Worm (Caenorhabditis elegans) whole organism, late embryonic: Measurements from ENCODE around the gene unc-43.
A peak's percentile ranks its signal among the peaks of the same experiment; 100 is the strongest.

ENCODE experiments used
- C38D4.7 ChIP-seq: fragments of 200-800 bp; sonication (Bioruptor generic); optimal IDR thresholded peaks from 2 replicates; lab custom pipeline; 2018; ENCODE audit warnings: mild to moderate bottlenecking, missing genetic modification characterization, moderate library complexity, missing compliant biosample characterization
- F13H6.1 ChIP-seq: sonication (generic microtip); optimal IDR thresholded peaks from 2 replicates; lab custom pipeline; 2016; ENCODE audit warnings: missing genetic modification characterization, missing compliant biosample characterization
- K09A11.1 ChIP-seq: sonication (generic microtip); optimal IDR thresholded peaks from 2 replicates; lab custom pipeline; 2017; ENCODE audit warnings: antibody characterized with exemption, mild to moderate bottlenecking, missing genetic modification characterization, missing compliant biosample characterization; ENCODE audit not compliant: insufficient read depth
- Y22D7AL.16 ChIP-seq: sonication (generic microtip); optimal IDR thresholded peaks from 2 replicates; lab custom pipeline; 2016; ENCODE audit warnings: missing genetic modification characterization, missing compliant biosample characterization
- ahr-1 ChIP-seq: sonication (generic microtip); optimal IDR thresholded peaks from 2 replicates; lab custom pipeline; 2016; ENCODE audit warnings: missing genetic modification characterization, missing compliant biosample characterization
- ceh-18 ChIP-seq: sonication (generic microtip); optimal IDR thresholded peaks from 2 replicates; lab custom pipeline; 2016; ENCODE audit warnings: missing genetic modification characterization, missing compliant biosample characterization
- ceh-2 ChIP-seq: sonication (generic microtip); optimal IDR thresholded peaks from 2 replicates; lab custom pipeline; 2016; ENCODE audit warnings: missing genotype, missing genetic modification characterization, missing compliant biosample characterization
- ceh-22 ChIP-seq: sonication (generic microtip); optimal IDR thresholded peaks from 2 replicates; lab custom pipeline; 2017; ENCODE audit warnings: missing biosample characterization, missing genetic modification characterization
- ceh-24 ChIP-seq: sonication (generic microtip); optimal IDR thresholded peaks from 2 replicates; lab custom pipeline; 2016; ENCODE audit warnings: mild to moderate bottlenecking, missing genetic modification characterization, missing compliant biosample characterization
- ceh-30 ChIP-seq: fragments of 150-350 bp; optimal IDR thresholded peaks from 2 replicates; lab custom pipeline; 2014; ENCODE audit warnings: missing biosample characterization, missing genetic modification characterization
- ceh-31 ChIP-seq: sonication (generic microtip); optimal IDR thresholded peaks from 2 replicates; lab custom pipeline; 2016; ENCODE audit warnings: missing genetic modification characterization, missing compliant biosample characterization
- ceh-34 ChIP-seq: sonication (generic microtip); optimal IDR thresholded peaks from 2 replicates; lab custom pipeline; 2016; ENCODE audit warnings: mild to moderate bottlenecking, missing genetic modification characterization, missing compliant biosample characterization
- ceh-9 ChIP-seq: sonication (generic microtip); optimal IDR thresholded peaks from 2 replicates; lab custom pipeline; 2016; ENCODE audit warnings: mild to moderate bottlenecking, missing genetic modification characterization, inconsistent platforms, missing compliant biosample characterization
- dmd-4 ChIP-seq: sonication (generic microtip); optimal IDR thresholded peaks from 2 replicates; lab custom pipeline; 2016; ENCODE audit warnings: borderline replicate concordance, missing genetic modification characterization, missing compliant biosample characterization
- dve-1 ChIP-seq: sonication (generic microtip); optimal IDR thresholded peaks from 2 replicates; lab custom pipeline; 2017; ENCODE audit warnings: antibody characterized with exemption, mild to moderate bottlenecking, missing genetic modification characterization, missing compliant biosample characterization
- elt-2 ChIP-seq: sonication (generic microtip); optimal IDR thresholded peaks from 2 replicates; lab custom pipeline; 2016; ENCODE audit warnings: missing genetic modification reagents, missing genetic modification characterization, missing compliant biosample characterization
- fax-1 ChIP-seq: sonication (generic microtip); optimal IDR thresholded peaks from 2 replicates; lab custom pipeline; 2016; ENCODE audit warnings: missing genotype, missing genetic modification characterization, missing compliant biosample characterization
- fkh-6 ChIP-seq: sonication (generic microtip); optimal IDR thresholded peaks from 2 replicates; lab custom pipeline; 2016; ENCODE audit warnings: missing genetic modification characterization, missing compliant biosample characterization
- gmeb-2 ChIP-seq: sonication (generic microtip); optimal IDR thresholded peaks from 2 replicates; lab custom pipeline; 2016; ENCODE audit warnings: missing genetic modification characterization, inconsistent platforms, missing compliant biosample characterization
- hlh-15 ChIP-seq: sonication (generic microtip); optimal IDR thresholded peaks from 2 replicates; lab custom pipeline; 2016; ENCODE audit warnings: missing genetic modification characterization, missing compliant biosample characterization
- hlh-30 ChIP-seq: sonication (generic microtip); optimal IDR thresholded peaks from 2 replicates; lab custom pipeline; 2017; ENCODE audit warnings: antibody characterized with exemption, missing genetic modification characterization, missing compliant biosample characterization; ENCODE audit not compliant: insufficient read depth
- hlh-8 ChIP-seq: sonication (generic microtip); optimal IDR thresholded peaks from 2 replicates; lab custom pipeline; 2016; ENCODE audit warnings: missing genotype, missing genetic modification characterization, missing compliant biosample characterization
- lim-6 ChIP-seq: sonication (generic microtip); optimal IDR thresholded peaks from 2 replicates; lab custom pipeline; 2016; ENCODE audit warnings: missing genetic modification characterization, missing compliant biosample characterization
- lin-11 ChIP-seq: fragments of 200-800 bp; sonication (Bioruptor generic); optimal IDR thresholded peaks from 2 replicates; lab custom pipeline; 2018; ENCODE audit warnings: mild to moderate bottlenecking, missing genetic modification characterization, missing compliant biosample characterization
- madf-2 ChIP-seq: sonication (generic microtip); optimal IDR thresholded peaks from 2 replicates; lab custom pipeline; 2017; ENCODE audit warnings: missing genetic modification characterization, missing compliant biosample characterization
- nfya-1 ChIP-seq: sonication (generic microtip); optimal IDR thresholded peaks from 2 replicates; lab custom pipeline; 2017; ENCODE audit warnings: missing genetic modification characterization, mild to moderate bottlenecking, missing compliant biosample characterization, antibody characterized with exemption, moderate library complexity
- nhr-232 ChIP-seq: sonication (generic microtip); optimal IDR thresholded peaks from 2 replicates; lab custom pipeline; 2016; ENCODE audit warnings: missing genetic modification characterization, missing compliant biosample characterization
- pha-2 ChIP-seq: sonication (generic microtip); optimal IDR thresholded peaks from 2 replicates; lab custom pipeline; 2017; ENCODE audit warnings: mild to moderate bottlenecking, missing genetic modification characterization, missing compliant biosample characterization
- rnt-1 ChIP-seq: sonication (generic microtip); optimal IDR thresholded peaks from 2 replicates; lab custom pipeline; 2016; ENCODE audit warnings: missing genetic modification characterization, missing compliant biosample characterization
- sdc-2 ChIP-seq: sonication (generic microtip); optimal IDR thresholded peaks from 2 replicates; lab custom pipeline; 2016; ENCODE audit warnings: missing genotype, missing genetic modification characterization, missing compliant biosample characterization
- sox-4 ChIP-seq: sonication (generic microtip); optimal IDR thresholded peaks from 2 replicates; lab custom pipeline; 2017; ENCODE audit warnings: mild to moderate bottlenecking, missing genetic modification characterization, inconsistent platforms, missing compliant biosample characterization
- syd-9 ChIP-seq: sonication (generic microtip); optimal IDR thresholded peaks from 2 replicates; lab custom pipeline; 2016; ENCODE audit warnings: mild to moderate bottlenecking, missing genetic modification characterization, moderate library complexity, missing compliant biosample characterization
- tbx-2 ChIP-seq: sonication (generic microtip); optimal IDR thresholded peaks from 2 replicates; lab custom pipeline; 2016; ENCODE audit warnings: missing genetic modification characterization, missing compliant biosample characterization
- tbx-7 ChIP-seq: sonication (generic microtip); optimal IDR thresholded peaks from 2 replicates; lab custom pipeline; 2016; ENCODE audit warnings: missing genotype, missing genetic modification characterization, missing compliant biosample characterization
- ttx-3 ChIP-seq: sonication (generic microtip); optimal IDR thresholded peaks from 2 replicates; lab custom pipeline; 2016; ENCODE audit warnings: missing genetic modification reagents, missing genetic modification characterization, missing compliant biosample characterization
- unc-3 ChIP-seq, 2 experiments: fragments of 200-800 bp in 1 of 2; sonication (Bioruptor generic) in 1 of 2; sonication (generic microtip) in 1 of 2; conservative IDR thresholded peaks in 1 of 2; optimal IDR thresholded peaks in 1 of 2; 2 replicates each; pipeline versions ENCODE4 v1.3.6 to Lab custom; 2016 to 2022; ENCODE audit warnings: missing compliant biosample characterization in 2 of 2, missing genetic modification characterization in 2 of 2, missing genetic modification reagents in 1 of 2
- unc-42 ChIP-seq: sonication (generic microtip); optimal IDR thresholded peaks from 2 replicates; lab custom pipeline; 2016; ENCODE audit warnings: missing genotype, missing genetic modification characterization, missing compliant biosample characterization
- unc-86 ChIP-seq: sonication (generic microtip); optimal IDR thresholded peaks from 2 replicates; lab custom pipeline; 2016; ENCODE audit warnings: missing genetic modification characterization, missing compliant biosample characterization
- zip-5 ChIP-seq: sonication (generic microtip); optimal IDR thresholded peaks from 2 replicates; lab custom pipeline; 2016; ENCODE audit warnings: missing genetic modification characterization, missing compliant biosample characterization

Gene unc-43

ce11 chrIV:10284194-10284910, 65.7 kb downstream of the unc-43 start, which contains the start of gene rad-51:
rad-51 (minus strand) TSS chrIV:10284244.
- no peak for TF ChIP-seq ceh-9 (tag; lab: Kevin White, UChicago)
- no peak for TF ChIP-seq syd-9
- no peak for TF ChIP-seq unc-86
- TF ChIP-seq hlh-15 = no peak
- TF ChIP-seq dmd-4 (tag; lab: Kevin White, UChicago) = no peak
- peak; percentile 12 for TF ChIP-seq ceh-34 (tag; lab: Kevin White, UChicago)
- TF ChIP-seq nfya-1 (tag; lab: Kevin White, UChicago) = peak; percentile 84
- TF ChIP-seq tbx-2 = peak; percentile 65
- TF ChIP-seq rnt-1 = peak; percentile 14
- no peak for TF ChIP-seq hlh-8 (tag; lab: Kevin White, UChicago)
- TF ChIP-seq K09A11.1 = no peak
- peak; percentile 54 for TF ChIP-seq ceh-31
- peak; percentile 12 for TF ChIP-seq F13H6.1 (tag; lab: Kevin White, UChicago)
- TF ChIP-seq ahr-1 (tag; lab: Kevin White, UChicago) = no peak
- TF ChIP-seq gmeb-2 (tag; lab: Kevin White, UChicago) = no peak
- TF ChIP-seq ceh-22 (tag; lab: Kevin White, UChicago) = no peak
- TF ChIP-seq unc-42 (tag; lab: Kevin White, UChicago) = peak; percentile 42
- TF ChIP-seq ceh-18 (tag; lab: Kevin White, UChicago) = peak; percentile 6
- no peak for TF ChIP-seq ceh-2 (tag; lab: Kevin White, UChicago)
- no peak for TF ChIP-seq madf-2 (tag; lab: Kevin White, UChicago)
- TF ChIP-seq tbx-7 = no peak

DNA sequence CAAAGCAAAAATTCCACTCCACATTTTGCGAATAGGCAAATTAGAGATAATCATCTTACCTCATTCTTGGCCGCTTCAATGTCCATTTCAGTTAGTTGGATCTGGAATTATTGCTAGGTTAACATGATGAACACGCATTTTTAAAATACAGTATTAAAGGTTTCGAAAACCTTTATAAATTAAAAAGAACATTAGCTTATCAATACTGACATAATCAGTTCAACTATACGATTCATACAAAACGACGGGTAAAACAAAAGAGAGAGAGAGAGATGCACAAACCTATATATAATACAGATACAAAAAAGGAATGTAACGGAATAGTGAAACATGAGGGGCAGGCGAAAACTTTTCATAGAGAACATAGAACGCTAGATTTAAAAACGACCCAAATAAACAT, 68.5 kb downstream of the unc-43 start, which contains the start of gene thk-1:
Gene thk-1 (minus strand): TSS at position 101 of the 400 bp plus-strand sequence.
- no peak for TF ChIP-seq hlh-30 (tag; lab: Kevin White, UChicago)
- no peak for TF ChIP-seq ceh-22 (tag; lab: Kevin White, UChicago)
- no peak for TF ChIP-seq zip-5 (tag; lab: Kevin White, UChicago)
- no peak for TF ChIP-seq nhr-232 (tag; lab: Kevin White, UChicago)
- no peak for TF ChIP-seq ceh-24 (tag; lab: Kevin White, UChicago)
- TF ChIP-seq C38D4.7 (GFP tag; lab: Kevin White, UChicago) = no peak
- no peak for TF ChIP-seq sox-4 (tag; lab: Kevin White, UChicago)
- TF ChIP-seq lim-6 (tag; lab: Kevin White, UChicago) = no peak
- TF ChIP-seq elt-2 (tag; lab: Kevin White, UChicago) = no peak
- no peak for TF ChIP-seq pha-2 (tag; lab: Kevin White, UChicago)
- TF ChIP-seq sdc-2 (tag; lab: Kevin White, UChicago) = no peak
- TF ChIP-seq hlh-8 (tag; lab: Kevin White, UChicago) = no peak
- no peak for TF ChIP-seq fkh-6 (tag; lab: Kevin White, UChicago)
- TF ChIP-seq Y22D7AL.16 (tag; lab: Kevin White, UChicago) = no peak
- no peak for TF ChIP-seq ceh-34 (tag; lab: Kevin White, UChicago)

ce11 chrIV:10277716-10278115, 72.3 kb downstream of the unc-43 start, which contains the start of gene Y43C5A.4:
Y43C5A.4 (plus strand) TSS chrIV:10278016.
- TF ChIP-seq lim-6 (tag; lab: Kevin White, UChicago) (no peak), madf-2 (tag; lab: Kevin White, UChicago) (no peak), unc-3 (GFP tag; conservative IDR thresholded peaks at IDR 0.05; lab: Robert Waterston, UW) (no peak), unc-3 (tag; optimal IDR thresholded peaks at IDR 0.05; lab: Kevin White, UChicago) (no peak), dve-1 (no peak), ceh-24 (tag; lab: Kevin White, UChicago) (no peak), fax-1 (tag; lab: Kevin White, UChicago) (no peak), ttx-3 (tag; lab: Kevin White, UChicago) (no peak), lin-11 (tag; lab: Kevin White, UChicago) (no peak), nhr-232 (tag; lab: Kevin White, UChicago) (no peak), unc-42 (tag; lab: Kevin White, UChicago) (no peak), zip-5 (tag; lab: Kevin White, UChicago) (no peak), ceh-30 (tag; lab: Kevin White, UChicago) (no peak)
